Worm (Caenorhabditis elegans): ENCODE results near the gene Y51H7C.7.

ce11 chrII:1401474-1401873 lies 895 bp upstream of the Y51H7C.7 start, which contains the start of gene Y51H7C.8:
- no peak for TF ChIP-seq pha-4 (tag; optimal IDR thresholded peaks at IDR 0.05)
- TF ChIP-seq mdl-1 (tag; optimal IDR thresholded peaks at IDR 0.05) = no peak
- TF ChIP-seq nhr-12 (tag; optimal IDR thresholded peaks at IDR 0.05) = no peak
- TF ChIP-seq lin-39 (tag; optimal IDR thresholded peaks at IDR 0.05) = no peak
- TF ChIP-seq unc-62 (GFP tag; optimal IDR thresholded peaks at IDR 0.05) = no peak
- TF ChIP-seq fos-1 (tag; optimal IDR thresholded peaks at IDR 0.05) = no peak
- no peak for TF ChIP-seq skn-1 (tag; optimal IDR thresholded peaks at IDR 0.05)
- no peak for TF ChIP-seq egl-27 (tag; optimal IDR thresholded peaks at IDR 0.05)
- no peak for TF ChIP-seq tbx-2 (tag; optimal IDR thresholded peaks at IDR 0.05)
- no peak for TF ChIP-seq nhr-23 (tag; optimal IDR thresholded peaks at IDR 0.05)
- no peak for TF ChIP-seq ama-1 (optimal IDR thresholded peaks at IDR 0.05)

Measured in whole organism, L3 larva.